Worm (Caenorhabditis elegans) whole organism, L3 larva: ENCODE data around the gene clpr-2.

Experiments used
- fos-1 ChIP-seq: fragments of 150-350 bp; optimal IDR thresholded peaks from 2 replicates; lab custom pipeline; 2014; ENCODE audit warnings: missing biosample characterization, missing genetic modification characterization
- nfya-1 ChIP-seq: sonication (generic microtip); optimal IDR thresholded peaks from 2 replicates; lab custom pipeline; 2017; ENCODE audit warnings: missing genetic modification characterization, mild to moderate bottlenecking, missing compliant biosample characterization, antibody characterized with exemption, moderate library complexity; ENCODE audit not compliant: insufficient read depth
- nhr-12 ChIP-seq: fragments of 150-350 bp; optimal IDR thresholded peaks from 2 replicates; lab custom pipeline; 2014; ENCODE audit warnings: missing biosample characterization, missing genetic modification characterization
- nhr-237 ChIP-seq: fragments of 150-350 bp; optimal IDR thresholded peaks from 2 replicates; lab custom pipeline; 2014; ENCODE audit warnings: missing biosample characterization, missing genetic modification characterization
- nhr-76 ChIP-seq: fragments of 150-350 bp; sonication (generic microtip); optimal IDR thresholded peaks from 5 replicates; lab custom pipeline; 2014; ENCODE audit warnings: missing biosample characterization, missing genetic modification characterization
- pqm-1 ChIP-seq: fragments of 150-350 bp; optimal IDR thresholded peaks from 2 replicates; lab custom pipeline; 2017; ENCODE audit warnings: missing biosample characterization, missing genetic modification characterization, inconsistent platforms
- tbx-2 ChIP-seq: sonication (generic microtip); optimal IDR thresholded peaks from 2 replicates; lab custom pipeline; 2016; ENCODE audit warnings: mild to moderate bottlenecking, missing genetic modification characterization, missing compliant biosample characterization
- unc-39 ChIP-seq: sonication (generic microtip); optimal IDR thresholded peaks from 4 replicates; lab custom pipeline; 2017; ENCODE audit warnings: missing biosample characterization, missing genetic modification characterization

DNA sequence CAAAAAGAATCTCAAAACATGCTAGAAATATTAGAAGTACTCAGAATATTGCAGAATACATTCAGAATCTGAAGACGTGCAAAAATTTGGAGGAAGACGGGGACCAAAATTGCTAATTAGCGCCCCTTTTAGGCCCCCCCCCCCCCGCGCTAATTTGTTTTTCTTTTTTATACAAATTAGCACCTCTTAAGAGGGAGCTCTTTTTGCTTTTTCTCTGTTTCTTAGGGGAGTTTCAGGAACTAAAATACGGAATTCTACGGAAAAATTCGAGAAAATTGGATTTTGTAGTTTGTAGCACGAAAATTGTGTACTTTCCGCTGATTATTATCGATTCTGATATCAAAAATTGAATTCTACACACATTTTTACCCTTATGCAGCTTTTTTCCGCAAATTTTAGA, 42.8 kb downstream of the clpr-2 start, which contains the start of gene glb-31:
- no peak for TF ChIP-seq unc-39
- no peak for TF ChIP-seq nhr-237 (tag; lab: Kevin White, UChicago)
- TF ChIP-seq fos-1: no peak
- TF ChIP-seq nhr-12: no peak
- no peak for TF ChIP-seq tbx-2 (tag; lab: Kevin White, UChicago)
- TF ChIP-seq nfya-1 (tag; lab: Kevin White, UChicago): no peak
- TF ChIP-seq pqm-1 (tag; lab: Kevin White, UChicago): no peak
- TF ChIP-seq nhr-76: no peak
